Worm (Caenorhabditis elegans) whole organism, late embryonic: ENCODE results near the gene Y19D10B.8.

Source experiments
- F13H6.1 ChIP-seq: sonication (generic microtip); optimal IDR thresholded peaks from 2 replicates; lab custom pipeline; 2016; ENCODE audit warnings: missing genetic modification characterization, missing compliant biosample characterization
- ama-1 ChIP-seq: fragments of 150-350 bp; optimal IDR thresholded peaks from 2 replicates; lab custom pipeline; 2014
- ceh-18 ChIP-seq: sonication (generic microtip); optimal IDR thresholded peaks from 2 replicates; lab custom pipeline; 2016; ENCODE audit warnings: missing genetic modification characterization, missing compliant biosample characterization
- ceh-31 ChIP-seq: sonication (generic microtip); optimal IDR thresholded peaks from 2 replicates; lab custom pipeline; 2016; ENCODE audit warnings: missing genetic modification characterization, missing compliant biosample characterization
- elt-2 ChIP-seq: sonication (generic microtip); optimal IDR thresholded peaks from 2 replicates; lab custom pipeline; 2016; ENCODE audit warnings: missing genetic modification reagents, missing genetic modification characterization, missing compliant biosample characterization
- hlh-15 ChIP-seq: sonication (generic microtip); optimal IDR thresholded peaks from 2 replicates; lab custom pipeline; 2016; ENCODE audit warnings: missing genetic modification characterization, missing compliant biosample characterization
- mec-3 ChIP-seq: sonication (generic microtip); optimal IDR thresholded peaks from 2 replicates; lab custom pipeline; 2016; ENCODE audit warnings: borderline replicate concordance, missing genetic modification characterization, missing compliant biosample characterization
- nhr-11 ChIP-seq: fragments of 150-350 bp; optimal IDR thresholded peaks from 2 replicates; lab custom pipeline; 2014; ENCODE audit warnings: missing biosample characterization, missing genetic modification characterization
- odd-2 ChIP-seq: sonication (generic microtip); optimal IDR thresholded peaks from 2 replicates; lab custom pipeline; 2017; ENCODE audit warnings: antibody characterized with exemption, mild to moderate bottlenecking, missing genetic modification characterization, missing compliant biosample characterization
- pros-1 ChIP-seq: fragments of 150-350 bp; optimal IDR thresholded peaks from 2 replicates; lab custom pipeline; 2014; ENCODE audit warnings: missing biosample characterization, missing genetic modification reagents, missing genetic modification characterization
- sox-4 ChIP-seq: sonication (generic microtip); optimal IDR thresholded peaks from 2 replicates; lab custom pipeline; 2017; ENCODE audit warnings: mild to moderate bottlenecking, missing genetic modification characterization, inconsistent platforms, missing compliant biosample characterization

DNA sequence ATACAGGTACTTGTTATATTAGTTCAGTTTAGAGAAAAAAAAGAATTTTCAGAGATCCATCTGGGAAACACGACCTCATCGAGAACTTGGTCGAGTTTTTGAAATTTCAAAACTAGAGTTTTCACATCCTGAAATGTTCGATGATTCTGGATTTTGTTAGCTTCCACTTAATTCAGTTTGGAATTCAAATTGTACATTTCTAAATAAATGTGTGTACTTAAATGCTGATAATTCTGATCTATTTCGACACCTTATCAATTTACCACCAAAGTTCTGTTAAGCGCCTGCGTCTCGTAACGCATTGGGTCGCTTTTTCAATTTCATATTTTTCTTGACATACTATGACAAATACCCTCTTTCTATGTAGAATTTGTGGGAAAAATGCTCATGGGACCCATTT, 6.2 kb downstream of the Y19D10B.8 start, which contains the start of gene nhr-226:
- no peak for TF ChIP-seq hlh-15
- no peak for TF ChIP-seq elt-2 (tag; lab: Kevin White, UChicago)
- no peak for TF ChIP-seq F13H6.1 (tag; lab: Kevin White, UChicago)
- no peak for TF ChIP-seq nhr-11 (tag; lab: Kevin White, UChicago)
- TF ChIP-seq ceh-18 (tag; lab: Kevin White, UChicago) = no peak
- TF ChIP-seq sox-4 (tag; lab: Kevin White, UChicago) = no peak
- no peak for TF ChIP-seq pros-1 (tag; lab: Kevin White, UChicago)
- no peak for TF ChIP-seq ceh-31
- TF ChIP-seq ama-1 (lab: Kevin White, UChicago) = no peak
- TF ChIP-seq mec-3 (tag; lab: Kevin White, UChicago) = no peak
- TF ChIP-seq odd-2 (tag; lab: Kevin White, UChicago) = no peak
